Fruit fly (Drosophila melanogaster) Kc167 (cell line): ENCODE results near the gene QIL1.

Experiments used
- Myc ChIP-seq: fragments of >200 bp; optimal IDR thresholded peaks from 2 replicates; lab custom pipeline; 2017; ENCODE audit warnings: missing external identifiers
- h ChIP-seq: fragments of >200 bp; optimal IDR thresholded peaks from 3 replicates; lab custom pipeline; 2018; ENCODE audit warnings: missing external identifiers
- insv ChIP-seq: fragments of >200 bp; optimal IDR thresholded peaks from 3 replicates; lab custom pipeline; 2018; ENCODE audit warnings: missing external identifiers
- psq ChIP-seq: fragments of >200 bp; optimal IDR thresholded peaks from 2 replicates; lab custom pipeline; 2017; ENCODE audit warnings: missing external identifiers

- TF ChIP-seq Myc (lab: Kevin White, UChicago) (no peak), insv (lab: Kevin White, UChicago) (no peak), psq (lab: Kevin White, UChicago) (no peak), h (no peak)
These were observed 30.3 kb downstream of the QIL1 start for dm6 chr3L:17496012-17496411.
